Fruit fly (Drosophila melanogaster) whole organism, embryonic: ENCODE data around the gene CG2120.

Source experiments
- Adf1 ChIP-seq: fragments of 200-800 bp; sonication (Bioruptor generic); IDR thresholded peaks from 2 replicates; pipeline ENCODE4 v1.3.6; 2022; ENCODE audit warnings: missing biosample characterization, missing genetic modification characterization
- Antp ChIP-seq: fragments of 200-800 bp; sonication (Bioruptor generic); optimal IDR thresholded peaks from 3 replicates; lab custom pipeline; 2016; ENCODE audit warnings: missing biosample characterization, missing genetic modification characterization
- Asciz ChIP-seq: fragments of 200-800 bp; sonication (Bioruptor generic); optimal IDR thresholded peaks from 2 replicates; lab custom pipeline; 2017; ENCODE audit warnings: missing biosample characterization, mild to moderate bottlenecking, missing genetic modification characterization, missing genetic modification reagents
- CG10366 ChIP-seq: fragments of 200-800 bp; sonication (Bioruptor generic); IDR thresholded peaks from 2 replicates; pipeline ENCODE4 v1.3.6; 2022; ENCODE audit warnings: missing biosample characterization, missing genetic modification characterization
- CG12155 ChIP-seq: fragments of 200-800 bp; sonication (Bioruptor generic); optimal IDR thresholded peaks from 3 replicates; lab custom pipeline; 2016; ENCODE audit warnings: missing biosample characterization, missing genetic modification characterization
- CG12299 ChIP-seq: fragments of 200-800 bp; sonication (Bioruptor generic); optimal IDR thresholded peaks from 2 replicates; lab custom pipeline; 2018; ENCODE audit warnings: missing biosample characterization, mild to moderate bottlenecking, missing genetic modification characterization
- CG13424 ChIP-seq: fragments of 200-800 bp; sonication (Bioruptor generic); optimal IDR thresholded peaks from 2 replicates; lab custom pipeline; 2019; ENCODE audit warnings: missing biosample characterization, mild to moderate bottlenecking, missing genetic modification characterization, moderate library complexity
- CG14050 ChIP-seq: fragments of 200-800 bp; sonication (Bioruptor generic); IDR thresholded peaks from 3 replicates; pipeline ENCODE4 v1.3.6; 2022; ENCODE audit warnings: missing biosample characterization, missing genetic modification characterization
- CG15514 ChIP-seq: fragments of 200-800 bp; sonication (Bioruptor generic); optimal IDR thresholded peaks from 3 replicates; lab custom pipeline; 2017; ENCODE audit warnings: missing biosample characterization, missing genetic modification characterization, mild to moderate bottlenecking, moderate library complexity, missing genetic modification reagents
- CG15696 ChIP-seq: fragments of 200-800 bp; sonication (Bioruptor generic); optimal IDR thresholded peaks from 2 replicates; lab custom pipeline; 2019; ENCODE audit warnings: missing biosample characterization, mild to moderate bottlenecking, missing genetic modification characterization, moderate library complexity
- CG16813 ChIP-seq: fragments of 200-800 bp; sonication (Bioruptor generic); IDR thresholded peaks from 3 replicates; pipeline ENCODE4 v1.3.6; 2022; ENCODE audit warnings: missing biosample characterization, missing genetic modification characterization; ENCODE audit not compliant: partially characterized antibody
- CG17829 ChIP-seq: fragments of 200-800 bp; optimal IDR thresholded peaks from 2 replicates; lab custom pipeline; 2019; ENCODE audit warnings: missing biosample characterization, mild to moderate bottlenecking, missing genetic modification characterization, moderate library complexity
- CG17912 ChIP-seq: fragments of 200-800 bp; sonication (Bioruptor generic); optimal IDR thresholded peaks from 2 replicates; lab custom pipeline; 2018; ENCODE audit warnings: missing biosample characterization, mild to moderate bottlenecking, missing genetic modification characterization
- CG1792 ChIP-seq: fragments of 200-800 bp; sonication (Bioruptor generic); optimal IDR thresholded peaks from 2 replicates; lab custom pipeline; 2016; ENCODE audit warnings: missing biosample characterization, missing genetic modification characterization
- CG2120 ChIP-seq: fragments of 200-800 bp; sonication (Bioruptor generic); optimal IDR thresholded peaks from 3 replicates; lab custom pipeline; 2016; ENCODE audit warnings: missing biosample characterization, missing genetic modification characterization
- CG30020 ChIP-seq: fragments of 200-800 bp; optimal IDR thresholded peaks from 2 replicates; lab custom pipeline; 2019; ENCODE audit warnings: missing biosample characterization, mild to moderate bottlenecking, missing genetic modification characterization, moderate library complexity
- CG31388 ChIP-seq: fragments of 200-800 bp; sonication (Bioruptor generic); optimal IDR thresholded peaks from 2 replicates; lab custom pipeline; 2016; ENCODE audit warnings: missing biosample characterization, missing genetic modification characterization
- CG42726 ChIP-seq: fragments of 200-800 bp; sonication (Bioruptor generic); IDR thresholded peaks from 2 replicates; pipeline ENCODE4 v1.3.6; 2022; ENCODE audit warnings: missing biosample characterization, missing genetic modification characterization; ENCODE audit not compliant: partially characterized antibody
- CG8388 ChIP-seq: fragments of 200-800 bp; sonication (Bioruptor generic); optimal IDR thresholded peaks from 2 replicates; lab custom pipeline; 2019; ENCODE audit warnings: missing biosample characterization, mild to moderate bottlenecking, missing genetic modification characterization, moderate library complexity
- CG9727 ChIP-seq: fragments of 200-800 bp; sonication (Bioruptor generic); optimal IDR thresholded peaks from 3 replicates; lab custom pipeline; 2017; ENCODE audit warnings: missing biosample characterization, mild to moderate bottlenecking, missing genetic modification characterization
- CG9932 ChIP-seq: fragments of 200-800 bp; sonication (Bioruptor generic); IDR thresholded peaks from 2 replicates; pipeline ENCODE4 v1.3.6; 2022; ENCODE audit warnings: missing biosample characterization, missing genetic modification characterization
- CrebB ChIP-seq: fragments of 200-800 bp; sonication (Bioruptor generic); optimal IDR thresholded peaks from 3 replicates; lab custom pipeline; 2018; ENCODE audit warnings: missing biosample characterization, mild to moderate bottlenecking, missing genetic modification characterization
- D19B ChIP-seq: fragments of 200-800 bp; sonication (Bioruptor generic); optimal IDR thresholded peaks from 2 replicates; lab custom pipeline; 2017; ENCODE audit warnings: missing biosample characterization, mild to moderate bottlenecking, missing genetic modification characterization
- Dad ChIP-seq: fragments of 200-800 bp; sonication (Bioruptor generic); optimal IDR thresholded peaks from 3 replicates; lab custom pipeline; 2016; ENCODE audit warnings: missing biosample characterization, missing genetic modification characterization
- Deaf1 ChIP-seq: fragments of 200-800 bp; optimal IDR thresholded peaks from 3 replicates; lab custom pipeline; 2019; ENCODE audit warnings: missing biosample characterization, mild to moderate bottlenecking, missing genetic modification characterization, moderate library complexity
- H15 ChIP-seq: fragments of 200-800 bp; sonication (Bioruptor generic); IDR thresholded peaks from 3 replicates; pipeline ENCODE4 v1.3.6; 2022; ENCODE audit warnings: missing biosample characterization, missing genetic modification characterization
- H2.0 ChIP-seq: fragments of 200-800 bp; sonication (Bioruptor generic); IDR thresholded peaks from 2 replicates; pipeline ENCODE4 v1.3.6; 2022; ENCODE audit warnings: missing biosample characterization, missing genetic modification characterization
- Hmx ChIP-seq: fragments of 200-800 bp; sonication (Bioruptor generic); optimal IDR thresholded peaks from 2 replicates; lab custom pipeline; 2016; ENCODE audit warnings: missing biosample characterization, missing genetic modification characterization
- Hr51 ChIP-seq, 2 experiments: fragments of 200-800 bp; sonication (Bioruptor generic); optimal IDR thresholded peaks; 2 replicates in 1 of 2; 3 replicates in 1 of 2; lab custom pipeline; 2016 to 2018; ENCODE audit warnings: missing biosample characterization in 2 of 2, missing genetic modification characterization in 2 of 2, mild to moderate bottlenecking in 1 of 2, moderate library complexity in 1 of 2
- MTF-1 ChIP-seq: fragments of 200-800 bp; sonication (Bioruptor generic); optimal IDR thresholded peaks from 2 replicates; lab custom pipeline; 2018; ENCODE audit warnings: missing biosample characterization, mild to moderate bottlenecking, missing genetic modification characterization, borderline replicate concordance
- Nf-YA ChIP-seq: fragments of 200-800 bp; sonication (Bioruptor generic); IDR thresholded peaks from 2 replicates; pipeline ENCODE4 v1.3.6; 2022; ENCODE audit warnings: missing biosample characterization, missing genetic modification characterization
- PHDP ChIP-seq: fragments of 200-800 bp; sonication (Bioruptor generic); optimal IDR thresholded peaks from 3 replicates; lab custom pipeline; 2018; ENCODE audit warnings: missing biosample characterization, mild to moderate bottlenecking, missing genetic modification characterization, moderate library complexity
- Pdp1 ChIP-seq, 2 experiments: fragments of 200-800 bp; sonication (Bioruptor generic); optimal IDR thresholded peaks; 3 replicates each; lab custom pipeline; 2016; ENCODE audit warnings: missing biosample characterization in 2 of 2, missing genetic modification characterization in 2 of 2, mild to moderate bottlenecking in 1 of 2, moderate library complexity in 1 of 2
- ac ChIP-seq: fragments of 200-800 bp; sonication (Bioruptor generic); optimal IDR thresholded peaks from 3 replicates; lab custom pipeline; 2017; ENCODE audit warnings: missing biosample characterization, mild to moderate bottlenecking, missing genetic modification characterization
- chn ChIP-seq: fragments of 200-800 bp; sonication (Bioruptor generic); optimal IDR thresholded peaks from 2 replicates; lab custom pipeline; 2016; ENCODE audit warnings: missing biosample characterization, missing genetic modification characterization
- crc ChIP-seq: fragments of 200-800 bp; sonication (Bioruptor generic); optimal IDR thresholded peaks from 2 replicates; lab custom pipeline; 2016; ENCODE audit warnings: missing biosample characterization, missing genetic modification characterization
- dpn ChIP-seq, 2 experiments: fragments of 200-800 bp; sonication (Bioruptor generic); optimal IDR thresholded peaks; 3 replicates each; lab custom pipeline; 2016; ENCODE audit warnings: missing biosample characterization in 2 of 2, missing genetic modification characterization in 2 of 2
- gsb ChIP-seq: fragments of 200-800 bp; sonication (Bioruptor generic); IDR thresholded peaks from 2 replicates; pipeline ENCODE4 v1.3.6; 2022; ENCODE audit warnings: missing biosample characterization, missing genetic modification characterization
- kah ChIP-seq: fragments of 200-800 bp; sonication (Bioruptor generic); optimal IDR thresholded peaks from 2 replicates; lab custom pipeline; 2018; ENCODE audit warnings: missing biosample characterization, mild to moderate bottlenecking, missing genetic modification characterization
- lov ChIP-seq, 2 experiments: fragments of 200-800 bp in 1 of 2; fragments of >200 bp in 1 of 2; sonication (Bioruptor generic) in 1 of 2; IDR thresholded peaks in 1 of 2; optimal IDR thresholded peaks in 1 of 2; 2 replicates in 1 of 2; 3 replicates in 1 of 2; pipeline versions ENCODE4 v1.3.6 to Lab custom; 2017 to 2022; ENCODE audit warnings: missing biosample characterization in 1 of 2, missing genetic modification characterization in 1 of 2
- org-1 ChIP-seq: fragments of 200-800 bp; sonication (Bioruptor generic); optimal IDR thresholded peaks from 2 replicates; lab custom pipeline; 2017; ENCODE audit warnings: missing biosample characterization, missing genetic modification characterization
- pum ChIP-seq: fragments of 200-800 bp; sonication (Bioruptor generic); optimal IDR thresholded peaks from 2 replicates; lab custom pipeline; 2016; ENCODE audit warnings: missing biosample characterization, missing genetic modification characterization
- schlank ChIP-seq: fragments of 200-800 bp; sonication (Bioruptor generic); optimal IDR thresholded peaks from 2 replicates; lab custom pipeline; 2018; ENCODE audit warnings: missing biosample characterization, mild to moderate bottlenecking, missing genetic modification characterization
- shn ChIP-seq: fragments of 200-800 bp; sonication (Bioruptor generic); optimal IDR thresholded peaks from 3 replicates; lab custom pipeline; 2016; ENCODE audit warnings: missing biosample characterization, missing genetic modification characterization
- tin ChIP-seq: fragments of 200-800 bp; sonication (Bioruptor generic); optimal IDR thresholded peaks from 3 replicates; lab custom pipeline; 2016; ENCODE audit warnings: missing biosample characterization, missing genetic modification characterization
- trh ChIP-seq: fragments of 200-800 bp; sonication (Bioruptor generic); optimal IDR thresholded peaks from 2 replicates; lab custom pipeline; 2016; ENCODE audit warnings: missing biosample characterization, missing genetic modification characterization
- ttk ChIP-seq: fragments of 200-800 bp; sonication (Bioruptor generic); IDR thresholded peaks from 2 replicates; pipeline ENCODE4 v2.1.2; 2022; ENCODE audit warnings: missing biosample characterization, missing genetic modification characterization

CG2120 gene

DNA sequence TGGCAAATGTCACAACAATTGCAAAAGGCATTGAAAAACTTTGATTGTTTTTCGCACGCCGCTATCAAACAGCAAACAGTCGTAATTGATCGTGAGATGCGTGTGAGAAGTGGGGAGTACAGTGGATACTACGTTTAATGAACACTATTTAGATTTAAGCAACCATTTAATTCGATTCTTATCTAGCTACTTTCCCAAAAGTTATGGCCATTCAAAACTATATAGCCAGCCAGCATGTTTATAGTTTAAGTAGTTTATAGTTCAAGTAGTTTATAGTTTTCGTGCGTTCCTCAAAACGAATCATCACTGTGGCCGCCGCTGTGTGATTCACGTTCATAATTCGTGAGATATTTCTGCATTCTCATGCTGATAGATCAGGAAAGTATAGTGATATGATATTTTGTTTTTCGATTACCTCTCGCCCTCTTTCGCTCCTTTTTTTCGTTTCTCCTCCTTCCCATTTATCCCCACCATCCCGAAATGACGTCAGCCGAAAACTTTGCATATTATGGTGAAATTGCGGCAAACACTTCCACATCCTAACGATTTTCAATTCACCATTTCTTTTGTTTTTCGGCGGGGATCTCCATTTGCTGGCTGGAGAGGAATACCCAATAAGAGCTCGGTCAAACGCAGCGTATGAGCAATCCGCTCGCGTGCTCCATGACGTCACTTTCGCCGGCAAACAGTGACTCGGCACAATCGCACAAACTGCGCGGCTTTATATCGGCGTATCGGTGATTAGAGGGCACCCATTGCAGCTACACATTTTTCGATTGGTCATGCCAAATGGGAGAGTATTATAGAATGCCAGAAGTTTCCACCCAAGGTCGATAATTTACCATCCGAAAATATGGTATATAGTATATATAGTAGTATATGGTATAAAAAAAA lies 22.0 kb upstream of the CG2120 start (continued):
- TF ChIP-seq CG2120 (GFP tag; lab: Kevin White, UChicago), result peak; percentile 91
- TF ChIP-seq CG8388 (GFP tag; lab: Kevin White, UChicago), result peak; percentile 1
- TF ChIP-seq tin (GFP tag; lab: Kevin White, UChicago), result no peak
- peak in 1 of 2 experiments; percentile 66 for TF ChIP-seq Hr51 (GFP tag; optimal IDR thresholded peaks at IDR 0.05; lab: Kevin White, UChicago)
- TF ChIP-seq H2.0 (GFP tag; lab: Robert Waterston, UW), result peak; percentile 30; the same call in 1 of the 2 replicates
- peak; percentile 22 to 30 for TF ChIP-seq Pdp1 (GFP tag; optimal IDR thresholded peaks at IDR 0.05; lab: Kevin White, UChicago)
- peak; percentile 37 for TF ChIP-seq Hmx (GFP tag; lab: Kevin White, UChicago)
- TF ChIP-seq CG31388 (GFP tag; lab: Kevin White, UChicago), result no peak
- peak; percentile 14 for TF ChIP-seq shn (GFP tag; lab: Kevin White, UChicago)
- TF ChIP-seq schlank (tag; lab: Kevin White, UChicago), result peak; percentile 89
- TF ChIP-seq CG9932 (GFP tag; lab: Robert Waterston, UW), result peak; percentile 74
- peak; percentile 63 for TF ChIP-seq PHDP (tag; lab: Kevin White, UChicago)
- TF ChIP-seq CG30020 (tag; lab: Kevin White, UChicago), result no peak
- no peak for TF ChIP-seq CG16813 (GFP tag; lab: Robert Waterston, UW)
- TF ChIP-seq ac (GFP tag; lab: Kevin White, UChicago), result no peak
- TF ChIP-seq H15, result 0 out of 3 replicates have a peak, but pooled peaks have one; percentile 9
- TF ChIP-seq D19B (GFP tag; lab: Kevin White, UChicago), result peak; percentile 20
- TF ChIP-seq org-1, result peak; percentile 36
- TF ChIP-seq pum (GFP tag; lab: Kevin White, UChicago), result no peak
- TF ChIP-seq gsb, result peak; percentile 58; the same call in 1 of the 2 replicates
- peak; percentile 14 for TF ChIP-seq Deaf1 (tag; lab: Kevin White, UChicago)
- peak; percentile 63 for TF ChIP-seq CG12155 (GFP tag; lab: Kevin White, UChicago)
- TF ChIP-seq Antp (GFP tag; lab: Kevin White, UChicago), result peak; percentile 11
- TF ChIP-seq chn (GFP tag; lab: Kevin White, UChicago), result peak; percentile 15
- peak; percentile 29 for TF ChIP-seq CG17829 (tag; lab: Kevin White, UChicago)
- no peak for TF ChIP-seq lov (optimal IDR thresholded peaks at IDR 0.05; lab: Kevin White, UChicago)
- TF ChIP-seq lov (GFP tag; IDR thresholded peaks at IDR 0.05; lab: Robert Waterston, UW), result no peak
- no peak for TF ChIP-seq kah (GFP tag; lab: Kevin White, UChicago)
- no peak for TF ChIP-seq CG12299 (tag; lab: Kevin White, UChicago)
- peak; percentile 72 for TF ChIP-seq CG10366 (GFP tag; lab: Robert Waterston, UW)
- TF ChIP-seq CG1792, result peak; percentile 63
- no peak for TF ChIP-seq crc (GFP tag; lab: Kevin White, UChicago)
- TF ChIP-seq MTF-1 (GFP tag; lab: Kevin White, UChicago), result no peak
- TF ChIP-seq ttk (GFP tag; lab: Robert Waterston, UW), result peak; percentile 25; the same call in 1 of the 2 replicates
- no peak for TF ChIP-seq CG42726 (GFP tag; lab: Robert Waterston, UW)
- peak; percentile 40; the same call in 1 of the 3 replicates for TF ChIP-seq CG14050
- no peak for TF ChIP-seq Asciz
- no peak for TF ChIP-seq Dad (GFP tag; lab: Kevin White, UChicago)
- peak; percentile 67 for TF ChIP-seq CG15514 (GFP tag; lab: Kevin White, UChicago)
- peak; percentile 66 for TF ChIP-seq CG13424 (tag; lab: Kevin White, UChicago)
- peak; percentile 49 to 57 for TF ChIP-seq dpn (GFP tag; optimal IDR thresholded peaks at IDR 0.05; lab: Kevin White, UChicago)
- TF ChIP-seq CrebB (tag; lab: Kevin White, UChicago), result peak; percentile 51
- TF ChIP-seq trh (GFP tag; lab: Kevin White, UChicago), result no peak
- no peak for TF ChIP-seq CG17912 (GFP tag; lab: Kevin White, UChicago)
- TF ChIP-seq CG15696 (tag; lab: Kevin White, UChicago), result no peak
- peak; percentile 44 for TF ChIP-seq CG9727
- TF ChIP-seq Adf1 (GFP tag; lab: Robert Waterston, UW), result peak; percentile 39; the same call in 1 of the 2 replicates
- TF ChIP-seq Nf-YA, result no peak
